Worm (Caenorhabditis elegans) whole organism, L1 larva: Measurements from ENCODE around the gene T27A1.3.

Experiments
- C04F5.9 ChIP-seq: sonication (generic microtip); optimal IDR thresholded peaks from 2 replicates; lab custom pipeline; 2016; ENCODE audit warnings: missing genetic modification characterization, missing compliant biosample characterization
- ama-1 ChIP-seq: fragments of 150-350 bp; optimal IDR thresholded peaks from 2 replicates; lab custom pipeline; 2014
- ceh-63 ChIP-seq: fragments of 200-800 bp; sonication (Bioruptor generic); optimal IDR thresholded peaks from 2 replicates; lab custom pipeline; 2018; ENCODE audit warnings: mild to moderate bottlenecking, missing genetic modification characterization, missing compliant biosample characterization
- ceh-90 ChIP-seq: sonication (generic microtip); optimal IDR thresholded peaks from 2 replicates; lab custom pipeline; 2016; ENCODE audit warnings: missing genetic modification characterization, missing compliant biosample characterization
- elt-2 ChIP-seq: sonication (generic microtip); optimal IDR thresholded peaks from 2 replicates; lab custom pipeline; 2016; ENCODE audit warnings: missing genetic modification characterization, mild to moderate bottlenecking, inconsistent platforms, missing compliant biosample characterization, missing genetic modification reagents
- jun-1 ChIP-seq: fragments of 150-350 bp; optimal IDR thresholded peaks from 2 replicates; lab custom pipeline; 2014; ENCODE audit warnings: missing biosample characterization, missing genetic modification reagents, missing genetic modification characterization
- pax-3 ChIP-seq: fragments of 200-800 bp; sonication (Bioruptor generic); optimal IDR thresholded peaks from 2 replicates; lab custom pipeline; 2018; ENCODE audit warnings: mild to moderate bottlenecking, missing genetic modification characterization, moderate library complexity, missing compliant biosample characterization
- sup-37 ChIP-seq: fragments of 200-800 bp; sonication (Bioruptor generic); optimal IDR thresholded peaks from 2 replicates; lab custom pipeline; 2018; ENCODE audit warnings: mild to moderate bottlenecking, missing genetic modification characterization, missing compliant biosample characterization
- unc-62 ChIP-seq: fragments of 150-350 bp; optimal IDR thresholded peaks from 2 replicates; lab custom pipeline; 2014; ENCODE audit warnings: missing biosample characterization, missing genetic modification reagents, missing genetic modification characterization

DNA sequence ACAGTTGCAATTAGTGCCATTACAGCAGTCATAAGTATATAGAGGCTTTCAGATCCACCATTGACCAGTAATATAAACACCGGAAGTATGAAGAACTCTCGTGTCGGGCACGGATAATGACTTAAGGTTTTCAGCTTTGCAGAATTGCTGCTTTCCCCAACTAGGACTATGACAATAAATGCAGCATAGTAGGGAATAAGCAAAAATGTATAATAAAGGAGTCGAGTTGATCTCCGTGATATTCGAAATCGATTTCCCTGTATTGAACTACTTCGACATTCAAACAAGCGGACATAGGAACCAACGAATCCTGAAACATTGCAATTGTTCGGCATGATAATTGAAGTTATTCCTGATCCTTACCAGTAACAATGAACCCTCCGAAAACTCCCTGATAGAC is 26.7 kb upstream of the T27A1.3 start:
- no peak for TF ChIP-seq pax-3
- no peak for TF ChIP-seq jun-1
- TF ChIP-seq ama-1 (lab: Kevin White, UChicago) = no peak
- TF ChIP-seq ceh-63 = no peak
- TF ChIP-seq unc-62 (GFP tag; lab: Kevin White, UChicago) = no peak
- TF ChIP-seq sup-37 (GFP tag; lab: Kevin White, UChicago) = no peak
- TF ChIP-seq ceh-90 (tag; lab: Kevin White, UChicago) = no peak
- no peak for TF ChIP-seq C04F5.9 (tag; lab: Kevin White, UChicago)
- TF ChIP-seq elt-2 = no peak
